Fruit fly (Drosophila melanogaster): ENCODE measurements around the gene Pglym87.

Pglym87 gene

DNA sequence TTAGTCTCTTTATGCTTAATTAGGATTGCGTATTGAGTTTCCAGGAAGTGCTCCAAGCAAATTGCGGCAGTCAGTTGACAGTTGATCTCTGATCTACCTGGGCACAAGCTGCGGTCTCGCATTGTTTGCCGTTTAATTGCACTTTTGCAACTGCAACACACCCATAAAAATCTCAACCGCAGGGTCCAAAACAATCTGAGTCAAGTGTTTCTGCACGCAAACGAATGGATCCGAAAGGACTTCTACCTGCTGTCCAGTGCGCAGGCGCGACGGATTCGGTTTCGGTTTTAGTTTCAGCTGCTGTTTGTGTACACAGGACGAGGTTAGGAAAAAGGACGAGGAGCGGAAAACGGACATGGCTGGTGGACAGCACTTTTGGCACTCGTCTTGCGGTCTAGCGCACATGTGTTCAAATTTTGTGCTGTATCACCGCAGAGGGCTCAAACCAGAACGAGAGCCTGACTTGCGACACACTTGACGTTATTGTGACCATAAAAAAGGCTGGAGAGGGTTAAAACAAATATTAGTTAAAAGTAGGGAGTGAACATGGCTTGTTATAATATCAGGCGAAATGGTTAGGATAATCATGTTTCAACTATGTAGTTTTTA, 20.0 kb upstream of the Pglym87 start:
- TF ChIP-seq sens-2 (GFP tag; IDR thresholded peaks at IDR 0.05) (no peak), NK7.1 (GFP tag; optimal IDR thresholded peaks at IDR 0.05) (no peak), zen (tag; optimal IDR thresholded peaks at IDR 0.05) (peak; percentile 62), sc (optimal IDR thresholded peaks at IDR 0.05) (no peak), sc (GFP tag; optimal IDR thresholded peaks at IDR 0.05) (no peak), gsb-n (tag; optimal IDR thresholded peaks at IDR 0.05) (no peak), CG13296 (GFP tag; optimal IDR thresholded peaks at IDR 0.05) (no peak), CG12071 (GFP tag; optimal IDR thresholded peaks at IDR 0.05) (no peak), CG17361 (GFP tag; IDR thresholded peaks at IDR 0.05) (no peak), Sox100B (GFP tag; optimal IDR thresholded peaks at IDR 0.05) (no peak), CG8089 (GFP tag; optimal IDR thresholded peaks at IDR 0.05) (no peak), insv (GFP tag; optimal IDR thresholded peaks at IDR 0.05) (peak in 1 of 2 experiments; percentile 77), CG17612 (GFP tag; IDR thresholded peaks at IDR 0.05) (no peak), Awh (GFP tag; IDR thresholded peaks at IDR 0.05) (no peak), CG10147 (GFP tag; optimal IDR thresholded peaks at IDR 0.05) (no peak), CG18619 (GFP tag; optimal IDR thresholded peaks at IDR 0.05) (no peak), CG10274 (GFP tag; optimal IDR thresholded peaks at IDR 0.05) (no peak), Fer3 (tag; optimal IDR thresholded peaks at IDR 0.05) (no peak), CG13123 (GFP tag; optimal IDR thresholded peaks at IDR 0.05) (no peak), crol (GFP tag; IDR thresholded peaks at IDR 0.05) (no peak), CG9437 (GFP tag; optimal IDR thresholded peaks at IDR 0.05) (no peak), ham (GFP tag; IDR thresholded peaks at IDR 0.05) (no peak), bsh (GFP tag; optimal IDR thresholded peaks at IDR 0.05) (no peak), CG2875 (GFP tag; optimal IDR thresholded peaks at IDR 0.05) (no peak), ato (GFP tag; IDR thresholded peaks at IDR 0.05; ENCODE audit: partially characterized antibody) (no peak), kni (GFP tag; optimal IDR thresholded peaks at IDR 0.05) (no peak), CG15479 (GFP tag; optimal IDR thresholded peaks at IDR 0.05) (peak; percentile 90), slbo (GFP tag; IDR thresholded peaks at IDR 0.05) (no peak), Bteb2 (GFP tag; optimal IDR thresholded peaks at IDR 0.05) (no peak), Dref (GFP tag; IDR thresholded peaks at IDR 0.05) (no peak), CTCF (GFP tag; optimal IDR thresholded peaks at IDR 0.05) (no peak), CG30020 (tag; optimal IDR thresholded peaks at IDR 0.05) (no peak), nmo (GFP tag; optimal IDR thresholded peaks at IDR 0.05) (no peak), CG12744 (GFP tag; optimal IDR thresholded peaks at IDR 0.05) (no peak), Hmx (GFP tag; optimal IDR thresholded peaks at IDR 0.05) (no peak), ara (GFP tag; IDR thresholded peaks at IDR 0.05) (0 out of 2 replicates have a peak, but pooled peaks have one; percentile 16), ac (GFP tag; optimal IDR thresholded peaks at IDR 0.05) (peak; percentile 59), CG12659 (GFP tag; optimal IDR thresholded peaks at IDR 0.05) (no peak), twi (tag; optimal IDR thresholded peaks at IDR 0.05) (peak; percentile 90), Med (GFP tag) (no peak), org-1 (GFP tag; optimal IDR thresholded peaks at IDR 0.05) (no peak), Six4 (GFP tag; optimal IDR thresholded peaks at IDR 0.05) (no peak), dati (GFP tag; IDR thresholded peaks at IDR 0.05) (no peak), chm (GFP tag; IDR thresholded peaks at IDR 0.05) (no peak), D (optimal IDR thresholded peaks at IDR 0.05) (peak; percentile 92), D (GFP tag; optimal IDR thresholded peaks at IDR 0.05) (no peak), fru (optimal IDR thresholded peaks at IDR 0.05) (no peak), CG1529 (GFP tag; optimal IDR thresholded peaks at IDR 0.05) (no peak), CG31224 (GFP tag; IDR thresholded peaks at IDR 0.05) (no peak), Gsc (GFP tag; IDR thresholded peaks at IDR 0.05) (no peak), Fer2 (tag; optimal IDR thresholded peaks at IDR 0.05) (no peak), nerfin-1 (tag; optimal IDR thresholded peaks at IDR 0.05) (no peak), stwl (tag; optimal IDR thresholded peaks at IDR 0.05) (no peak)
